Fruit fly (Drosophila melanogaster) whole organism, embryonic: Measurements from ENCODE around the gene RSG7.
A peak's percentile ranks its signal among the peaks of the same experiment; 100 is the strongest.

Experiments used
- B-H1 ChIP-seq: fragments of 200-800 bp; sonication (Bioruptor generic); IDR thresholded peaks from 3 replicates; pipeline ENCODE4 v1.3.6; 2022; ENCODE audit warnings: missing biosample characterization, missing genetic modification characterization
- CG10543 ChIP-seq: fragments of 200-800 bp; sonication (Bioruptor generic); optimal IDR thresholded peaks from 3 replicates; lab custom pipeline; 2017; ENCODE audit warnings: missing biosample characterization, mild to moderate bottlenecking, missing genetic modification characterization, moderate library complexity
- CG10654 ChIP-seq: fragments of 200-800 bp; sonication (Bioruptor generic); optimal IDR thresholded peaks from 2 replicates; lab custom pipeline; 2016; ENCODE audit warnings: missing biosample characterization, missing genetic modification characterization
- CG11504 ChIP-seq: fragments of 200-800 bp; sonication (Bioruptor generic); optimal IDR thresholded peaks from 3 replicates; lab custom pipeline; 2019; ENCODE audit warnings: missing biosample characterization, mild to moderate bottlenecking, missing genetic modification characterization, moderate library complexity
- CG12299 ChIP-seq: fragments of 200-800 bp; sonication (Bioruptor generic); optimal IDR thresholded peaks from 2 replicates; lab custom pipeline; 2018; ENCODE audit warnings: missing biosample characterization, mild to moderate bottlenecking, missing genetic modification characterization
- CG14014 ChIP-seq: fragments of 200-800 bp; sonication (Bioruptor generic); IDR thresholded peaks from 2 replicates; pipeline ENCODE4 v1.3.6; 2022; ENCODE audit warnings: missing biosample characterization, missing genetic modification characterization
- CG15514 ChIP-seq: fragments of 200-800 bp; sonication (Bioruptor generic); optimal IDR thresholded peaks from 3 replicates; lab custom pipeline; 2017; ENCODE audit warnings: missing biosample characterization, missing genetic modification characterization, mild to moderate bottlenecking, moderate library complexity, missing genetic modification reagents
- CG17912 ChIP-seq: fragments of 200-800 bp; sonication (Bioruptor generic); optimal IDR thresholded peaks from 2 replicates; lab custom pipeline; 2018; ENCODE audit warnings: missing biosample characterization, mild to moderate bottlenecking, missing genetic modification characterization
- CG18476 ChIP-seq: fragments of 200-800 bp; sonication (Bioruptor generic); optimal IDR thresholded peaks from 2 replicates; lab custom pipeline; 2016; ENCODE audit warnings: missing biosample characterization, mild to moderate bottlenecking, missing genetic modification characterization
- CG30403 ChIP-seq: fragments of 200-800 bp; sonication (Bioruptor generic); optimal IDR thresholded peaks from 3 replicates; lab custom pipeline; 2016; ENCODE audit warnings: missing biosample characterization, missing genetic modification characterization
- CG4328 ChIP-seq: fragments of 200-800 bp; sonication (Bioruptor generic); optimal IDR thresholded peaks from 3 replicates; lab custom pipeline; 2017; ENCODE audit warnings: missing biosample characterization, missing genetic modification reagents, missing genetic modification characterization
- CG4360 ChIP-seq: fragments of 200-800 bp; sonication (Bioruptor generic); IDR thresholded peaks from 2 replicates; pipeline ENCODE4 v1.3.6; 2022; ENCODE audit warnings: missing biosample characterization, missing genetic modification characterization
- CG4707 ChIP-seq: fragments of 200-800 bp; sonication (Bioruptor generic); optimal IDR thresholded peaks from 2 replicates; lab custom pipeline; 2018; ENCODE audit warnings: missing biosample characterization, mild to moderate bottlenecking, missing genetic modification characterization, moderate library complexity
- CG7839 ChIP-seq: fragments of 200-800 bp; sonication (Bioruptor generic); optimal IDR thresholded peaks from 3 replicates; lab custom pipeline; 2018; ENCODE audit warnings: missing biosample characterization, mild to moderate bottlenecking, missing genetic modification characterization, moderate library complexity
- CG9876 ChIP-seq: fragments of 200-800 bp; sonication (Bioruptor generic); optimal IDR thresholded peaks from 2 replicates; lab custom pipeline; 2016; ENCODE audit warnings: missing biosample characterization, missing genetic modification characterization
- CG9932 ChIP-seq: fragments of 200-800 bp; sonication (Bioruptor generic); IDR thresholded peaks from 2 replicates; pipeline ENCODE4 v1.3.6; 2022; ENCODE audit warnings: missing biosample characterization, missing genetic modification characterization
- CkIIα-i1 ChIP-seq: fragments of 200-800 bp; sonication (Bioruptor generic); IDR thresholded peaks from 2 replicates; pipeline ENCODE4 v1.3.6; 2022; ENCODE audit warnings: missing biosample characterization, missing genetic modification characterization
- Dll ChIP-seq: fragments of 200-800 bp; sonication (Bioruptor generic); IDR thresholded peaks from 4 replicates; pipeline ENCODE4 v1.3.6; 2022; ENCODE audit warnings: missing biosample characterization, missing genetic modification characterization; ENCODE audit not compliant: partially characterized antibody
- Gsc ChIP-seq: fragments of 200-800 bp; sonication (Bioruptor generic); IDR thresholded peaks from 2 replicates; pipeline ENCODE4 v1.3.6; 2022; ENCODE audit warnings: missing biosample characterization, missing genetic modification characterization
- HHEX ChIP-seq: fragments of 200-800 bp; sonication (Bioruptor generic); optimal IDR thresholded peaks from 3 replicates; lab custom pipeline; 2017; ENCODE audit warnings: missing biosample characterization, mild to moderate bottlenecking, missing genetic modification characterization, missing genetic modification reagents
- HmgD ChIP-seq: fragments of 200-800 bp; sonication (Bioruptor generic); optimal IDR thresholded peaks from 3 replicates; lab custom pipeline; 2016; ENCODE audit warnings: missing biosample characterization, missing genetic modification characterization
- Hr39 ChIP-seq: fragments of >200 bp; optimal IDR thresholded peaks from 2 replicates; lab custom pipeline; 2017
- NK7.1 ChIP-seq: fragments of 200-800 bp; sonication (Bioruptor generic); optimal IDR thresholded peaks from 3 replicates; lab custom pipeline; 2016; ENCODE audit warnings: missing biosample characterization, missing genetic modification characterization
- Nf-YA ChIP-seq: fragments of 200-800 bp; sonication (Bioruptor generic); IDR thresholded peaks from 2 replicates; pipeline ENCODE4 v1.3.6; 2022; ENCODE audit warnings: missing biosample characterization, missing genetic modification characterization
- Nf-YB ChIP-seq: fragments of 200-800 bp; sonication (Bioruptor generic); optimal IDR thresholded peaks from 3 replicates; lab custom pipeline; 2019; ENCODE audit warnings: missing biosample characterization, mild to moderate bottlenecking, missing genetic modification characterization, moderate library complexity
- Optix ChIP-seq: fragments of 200-800 bp; sonication (Bioruptor generic); IDR thresholded peaks from 3 replicates; pipeline ENCODE4 v1.3.6; 2022; ENCODE audit warnings: missing biosample characterization, missing genetic modification characterization
- Sry-δ ChIP-seq: fragments of 200-800 bp; sonication (Bioruptor generic); optimal IDR thresholded peaks from 2 replicates; lab custom pipeline; 2016; ENCODE audit warnings: missing biosample characterization, missing genetic modification characterization
- Stat92E ChIP-seq, 3 experiments: fragments of >200 bp in 2 of 3; fragments of 200-800 bp in 1 of 3; sonication (Bioruptor generic) in 1 of 3; optimal IDR thresholded peaks; 2 replicates each; lab custom pipeline; 2017 to 2019; ENCODE audit warnings: missing biosample characterization in 3 of 3, missing genetic modification characterization in 3 of 3, mild to moderate bottlenecking in 1 of 3, moderate library complexity in 1 of 3
- YL-1 ChIP-seq: fragments of 200-800 bp; sonication (Bioruptor generic); optimal IDR thresholded peaks from 3 replicates; lab custom pipeline; 2017; ENCODE audit warnings: missing biosample characterization, mild to moderate bottlenecking, missing genetic modification characterization
- ab ChIP-seq: fragments of 200-800 bp; sonication (Bioruptor generic); optimal IDR thresholded peaks from 2 replicates; lab custom pipeline; 2016; ENCODE audit warnings: missing biosample characterization, missing genetic modification characterization
- bowl ChIP-seq: fragments of 200-800 bp; sonication (Bioruptor generic); IDR thresholded peaks from 2 replicates; pipeline ENCODE4 v1.3.6; 2022; ENCODE audit warnings: missing biosample characterization, missing genetic modification characterization
- chinmo ChIP-seq: fragments of 200-800 bp; sonication (Bioruptor generic); IDR thresholded peaks from 4 replicates; pipeline ENCODE4 v1.3.6; 2022; ENCODE audit warnings: missing biosample characterization, missing genetic modification characterization; ENCODE audit not compliant: partially characterized antibody
- ems ChIP-seq: fragments of 200-800 bp; sonication (Bioruptor generic); optimal IDR thresholded peaks from 3 replicates; lab custom pipeline; 2016; ENCODE audit warnings: missing biosample characterization, missing genetic modification characterization
- fd64A ChIP-seq: fragments of 200-800 bp; sonication (Bioruptor generic); optimal IDR thresholded peaks from 3 replicates; lab custom pipeline; 2018; ENCODE audit warnings: missing biosample characterization, mild to moderate bottlenecking, missing genetic modification characterization
- gcm ChIP-seq: fragments of 200-800 bp; sonication (Bioruptor generic); optimal IDR thresholded peaks from 2 replicates; lab custom pipeline; 2019; ENCODE audit warnings: missing biosample characterization, mild to moderate bottlenecking, missing genetic modification characterization, moderate library complexity
- gfzf ChIP-seq: fragments of 200-800 bp; sonication (Bioruptor generic); optimal IDR thresholded peaks from 2 replicates; lab custom pipeline; 2016; ENCODE audit warnings: missing biosample characterization, mild to moderate bottlenecking, missing genetic modification characterization, moderate library complexity
- gro ChIP-seq: fragments of 200-800 bp; sonication (Bioruptor generic); optimal IDR thresholded peaks from 2 replicates; lab custom pipeline; 2016; ENCODE audit warnings: missing biosample characterization, missing genetic modification characterization
- jing ChIP-seq: fragments of 200-800 bp; sonication (Bioruptor generic); optimal IDR thresholded peaks from 2 replicates; lab custom pipeline; 2018; ENCODE audit warnings: missing biosample characterization, mild to moderate bottlenecking, missing genetic modification characterization
- onecut ChIP-seq: fragments of 200-800 bp; sonication (Bioruptor generic); IDR thresholded peaks from 2 replicates; pipeline ENCODE4 v1.3.6; 2022; ENCODE audit warnings: missing biosample characterization, missing genetic modification characterization
- pan ChIP-seq, 4 experiments: fragments of >200 bp in 3 of 4; fragments of 200-800 bp in 1 of 4; sonication (Bioruptor generic) in 1 of 4; optimal IDR thresholded peaks in 3 of 4; IDR thresholded peaks in 1 of 4; 2 replicates each; pipeline versions ENCODE4 v1.3.6 to Lab custom; 2017 to 2022; ENCODE audit warnings: missing biosample characterization in 2 of 4, missing genetic modification characterization in 2 of 4, mixed read lengths in 1 of 4
- phol ChIP-seq: fragments of 200-800 bp; sonication (Bioruptor generic); optimal IDR thresholded peaks from 3 replicates; lab custom pipeline; 2018; ENCODE audit warnings: missing biosample characterization, mild to moderate bottlenecking, missing genetic modification characterization, moderate library complexity
- pnt ChIP-seq: fragments of 200-800 bp; sonication (Bioruptor generic); optimal IDR thresholded peaks from 3 replicates; lab custom pipeline; 2016; ENCODE audit warnings: missing biosample characterization, missing genetic modification characterization
- ro ChIP-seq: fragments of 200-800 bp; sonication (Bioruptor generic); IDR thresholded peaks from 2 replicates; pipeline ENCODE4 v1.3.6; 2022; ENCODE audit warnings: missing biosample characterization, missing genetic modification characterization
- scrt ChIP-seq: fragments of 200-800 bp; sonication (Bioruptor generic); optimal IDR thresholded peaks from 2 replicates; lab custom pipeline; 2018; ENCODE audit warnings: missing biosample characterization, mild to moderate bottlenecking, missing genetic modification characterization, moderate library complexity
- sisA ChIP-seq: fragments of 200-800 bp; sonication (Bioruptor generic); IDR thresholded peaks from 2 replicates; pipeline ENCODE4 v1.3.6; 2022; ENCODE audit warnings: missing biosample characterization, missing genetic modification characterization
- slou ChIP-seq: fragments of 200-800 bp; sonication (Bioruptor generic); optimal IDR thresholded peaks from 3 replicates; lab custom pipeline; 2016; ENCODE audit warnings: missing biosample characterization, missing genetic modification characterization
- sqz ChIP-seq: fragments of 200-800 bp; sonication (Bioruptor generic); optimal IDR thresholded peaks from 3 replicates; lab custom pipeline; 2018; ENCODE audit warnings: missing biosample characterization, mild to moderate bottlenecking, missing genetic modification characterization
- zen ChIP-seq: fragments of 200-800 bp; sonication (Bioruptor generic); optimal IDR thresholded peaks from 3 replicates; lab custom pipeline; 2018; ENCODE audit warnings: missing biosample characterization, mild to moderate bottlenecking, missing genetic modification characterization, moderate library complexity
- zfh2 ChIP-seq: fragments of 200-800 bp; sonication (Bioruptor generic); optimal IDR thresholded peaks from 2 replicates; lab custom pipeline; 2016; ENCODE audit warnings: missing biosample characterization, missing genetic modification characterization

The RSG7 gene

DNA sequence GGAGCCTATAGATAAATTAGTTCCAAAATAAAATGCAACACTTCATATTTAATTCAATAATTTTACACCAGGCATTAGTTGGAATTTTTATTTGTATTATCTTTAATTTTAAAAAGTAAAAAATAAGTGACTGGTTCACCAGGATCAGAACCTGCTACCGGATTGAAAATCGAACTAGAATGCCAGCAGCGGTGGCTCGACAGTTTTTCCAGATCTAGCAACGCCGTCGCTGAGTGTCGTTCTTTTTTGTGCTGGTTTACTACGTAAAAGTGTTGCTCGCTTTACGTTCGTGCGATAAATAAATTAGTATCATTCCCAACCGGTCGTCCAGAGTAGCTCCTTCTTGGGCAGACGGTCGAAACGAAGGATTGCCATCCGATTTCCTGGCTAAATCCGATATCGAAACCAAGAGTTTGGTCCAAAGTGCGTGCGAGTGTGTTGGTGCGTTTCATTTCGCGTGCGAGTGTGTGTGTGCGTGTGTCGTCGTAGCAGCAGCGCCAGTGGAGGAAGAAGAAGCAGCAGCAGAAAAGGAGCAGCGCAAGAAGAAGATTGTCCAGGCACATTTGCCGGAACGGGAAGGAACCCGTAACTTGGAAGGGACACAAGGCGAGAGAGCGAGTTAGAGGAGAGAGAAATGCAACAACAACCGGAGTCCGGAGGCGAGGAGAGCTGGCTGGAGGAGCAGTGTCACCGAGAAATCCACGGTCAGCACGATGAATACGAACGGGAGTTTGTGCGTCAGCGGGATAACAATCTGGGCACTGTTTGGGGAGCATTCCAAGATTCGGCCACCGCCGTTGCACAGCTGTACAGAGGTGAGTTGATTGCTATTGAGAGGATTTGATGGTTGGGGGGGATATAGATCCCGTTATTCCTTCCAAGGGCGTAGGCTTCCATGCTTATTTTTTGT lies 52.1 kb downstream of the RSG7 start, which contains the start of gene CG4768 (continued):
- TF ChIP-seq YL-1 (GFP tag; lab: Kevin White, UChicago) (peak; percentile 10), NK7.1 (GFP tag; lab: Kevin White, UChicago) (no peak), gro (GFP tag; lab: Kevin White, UChicago) (no peak), fd64A (GFP tag; lab: Kevin White, UChicago) (no peak), CG30403 (GFP tag; lab: Kevin White, UChicago) (no peak), bowl (no peak), sisA (GFP tag; lab: Robert Waterston, UW) (no peak), ab (GFP tag; lab: Kevin White, UChicago) (no peak), CG4328 (GFP tag; lab: Kevin White, UChicago) (no peak), CG4360 (GFP tag; lab: Robert Waterston, UW) (no peak), CkIIα-i1 (no peak), CG7839 (no peak), Nf-YA (no peak), Gsc (no peak), Optix (no peak), Nf-YB (GFP tag; lab: Kevin White, UChicago) (no peak), Hr39 (lab: Kevin White, UChicago) (no peak), HmgD (peak; percentile 3), gfzf (GFP tag; lab: Kevin White, UChicago) (no peak), CG10543 (peak; percentile 30), jing (GFP tag; lab: Kevin White, UChicago) (no peak), onecut (no peak), CG9876 (GFP tag; lab: Kevin White, UChicago) (no peak), phol (tag; lab: Kevin White, UChicago) (no peak), CG15514 (GFP tag; lab: Kevin White, UChicago) (peak; percentile 98), pan (optimal IDR thresholded peaks at IDR 0.05; lab: Kevin White, UChicago) (no peak), pan (GFP tag; optimal IDR thresholded peaks at IDR 0.05 in 1 of 2, IDR thresholded peaks at IDR 0.05 in 1 of 2) (no peak), CG11504 (tag; lab: Kevin White, UChicago) (no peak), slou (GFP tag; lab: Kevin White, UChicago) (no peak), CG12299 (tag; lab: Kevin White, UChicago) (no peak), zfh2 (GFP tag; lab: Kevin White, UChicago) (no peak), CG18476 (GFP tag; lab: Kevin White, UChicago) (no peak), CG10654 (GFP tag; lab: Kevin White, UChicago) (no peak), CG14014 (GFP tag; lab: Robert Waterston, UW) (no peak), ro (no peak), gcm (no peak), CG4707 (GFP tag; lab: Kevin White, UChicago) (no peak), sqz (GFP tag; lab: Kevin White, UChicago) (no peak), HHEX (GFP tag; lab: Kevin White, UChicago) (no peak), scrt (no peak), B-H1 (GFP tag; lab: Robert Waterston, UW) (no peak), Sry-δ (GFP tag; lab: Kevin White, UChicago) (no peak), pnt (GFP tag; lab: Kevin White, UChicago) (no peak), ems (GFP tag; lab: Kevin White, UChicago) (no peak), Dll (GFP tag; lab: Robert Waterston, UW) (no peak; the same call in 3 of the 4 replicates), CG9932 (GFP tag; lab: Robert Waterston, UW) (no peak), Stat92E (GFP tag; optimal IDR thresholded peaks at IDR 0.05; lab: Kevin White, UChicago) (no peak), CG17912 (GFP tag; lab: Kevin White, UChicago) (no peak), zen (tag; lab: Kevin White, UChicago) (no peak), chinmo (GFP tag; lab: Robert Waterston, UW) (no peak)
